Fruit fly (Drosophila melanogaster) whole organism, wandering third instar larva: ENCODE results near the gene Rchy1.

Experiments used
- CrebA ChIP-seq: fragments of 200-800 bp; sonication (Bioruptor generic); optimal IDR thresholded peaks from 2 replicates; lab custom pipeline; 2016; ENCODE audit warnings: missing biosample characterization, mild to moderate bottlenecking, missing genetic modification characterization, borderline replicate concordance
- Mio ChIP-seq: sonication (Bioruptor generic); optimal IDR thresholded peaks from 2 replicates; lab custom pipeline; 2016; ENCODE audit warnings: missing biosample characterization, missing genetic modification characterization
- Myc ChIP-seq: fragments of >200 bp; optimal IDR thresholded peaks from 2 replicates; lab custom pipeline; 2017
- dsf ChIP-seq: sonication (Bioruptor generic); optimal IDR thresholded peaks from 2 replicates; lab custom pipeline; 2016; ENCODE audit warnings: missing biosample characterization, missing genetic modification characterization, borderline replicate concordance
- psq ChIP-seq: fragments of 200-800 bp; sonication (Bioruptor generic); optimal IDR thresholded peaks from 3 replicates; lab custom pipeline; 2017; ENCODE audit warnings: missing biosample characterization, mild to moderate bottlenecking, missing genetic modification characterization, moderate library complexity
- usp ChIP-seq: fragments of >200 bp; optimal IDR thresholded peaks from 2 replicates; lab custom pipeline; 2017; ENCODE audit warnings: missing biosample characterization, missing genetic modification characterization

DNA sequence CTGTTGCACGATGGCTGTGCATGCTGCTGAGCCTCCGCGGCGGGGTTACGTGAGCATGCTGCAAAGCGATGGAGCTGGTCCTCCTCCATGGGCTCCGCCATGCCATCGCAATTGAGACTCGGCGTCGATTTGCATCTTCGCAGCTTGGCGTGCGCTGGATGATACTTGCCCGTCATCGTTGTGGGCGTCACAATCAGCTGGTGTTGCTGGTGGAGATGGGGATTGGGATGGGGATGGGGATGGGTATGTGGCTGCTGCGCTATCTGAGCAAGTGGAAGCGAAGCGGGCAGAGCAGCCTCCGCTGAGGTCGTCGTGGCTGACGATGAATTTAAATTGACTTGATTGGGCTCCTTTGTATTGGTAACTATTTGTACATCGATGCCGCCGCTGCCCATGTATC, 2.1 kb downstream of the Rchy1 start:
- TF ChIP-seq Mio (GFP tag; lab: Kevin White, UChicago), result no peak
- TF ChIP-seq usp (GFP tag; lab: Kevin White, UChicago), result no peak
- no peak for TF ChIP-seq dsf (GFP tag; lab: Kevin White, UChicago)
- TF ChIP-seq Myc, result no peak
- no peak for TF ChIP-seq psq (GFP tag; lab: Kevin White, UChicago)
- TF ChIP-seq CrebA (GFP tag; lab: Kevin White, UChicago), result no peak
